Fruit fly (Drosophila melanogaster): Measurements from ENCODE around the gene CG10254.

CG10254 gene

DNA sequence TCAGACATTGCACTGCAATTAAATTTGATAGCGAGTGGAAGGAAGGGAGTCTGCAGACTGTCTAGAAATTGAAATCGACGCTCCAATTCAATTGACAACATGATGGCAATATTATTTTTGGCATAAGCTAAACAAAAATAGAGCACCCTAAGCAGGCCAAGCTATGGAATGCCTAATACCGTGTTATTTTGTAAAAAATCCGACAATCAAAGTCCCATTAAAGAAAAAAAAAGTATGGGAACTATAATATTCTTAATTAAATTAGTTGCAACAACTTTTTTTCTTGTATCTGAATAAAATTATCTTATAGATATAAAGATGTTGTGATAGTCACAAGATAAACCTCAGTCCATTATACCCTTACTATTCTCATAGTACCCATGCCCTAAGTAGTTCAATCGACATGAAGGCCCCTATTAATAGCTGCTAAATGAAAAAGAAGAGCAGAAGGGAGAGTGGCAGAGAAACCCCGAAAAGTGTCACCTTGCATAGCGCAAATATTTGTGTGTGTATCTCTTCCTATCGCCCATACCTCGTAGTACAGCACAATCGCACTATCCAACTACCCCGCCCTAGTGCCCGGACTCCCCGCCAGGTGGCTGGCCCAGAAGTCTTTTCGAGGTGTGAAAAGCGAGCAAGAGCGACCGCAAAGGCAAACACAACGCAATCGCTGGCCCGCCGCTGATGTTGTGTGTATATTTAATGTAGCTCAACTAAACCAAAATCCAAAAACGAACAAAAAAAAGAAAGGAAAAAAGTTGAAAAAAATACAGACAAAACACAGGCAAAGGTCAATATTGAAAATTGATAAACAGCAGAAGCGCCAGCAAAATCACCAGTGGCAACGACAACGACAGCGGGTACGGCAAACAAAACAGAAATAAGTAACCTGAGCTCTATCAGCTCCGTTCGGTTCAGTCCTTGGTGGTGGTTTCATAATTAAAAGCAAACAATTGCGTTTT, 37.1 kb downstream of the CG10254 start (continued):
- TF ChIP-seq CG6792 (GFP tag; optimal IDR thresholded peaks at IDR 0.05) = peak; percentile 44
- no peak for TF ChIP-seq topi (GFP tag; optimal IDR thresholded peaks at IDR 0.05)
- no peak for TF ChIP-seq CG11762 (GFP tag; optimal IDR thresholded peaks at IDR 0.05; ENCODE audit: insufficient read depth)
- TF ChIP-seq dsx (GFP tag; optimal IDR thresholded peaks at IDR 0.05; ENCODE audit: poor library complexity, severe bottlenecking) = no peak
- TF ChIP-seq Eip75B (GFP tag; optimal IDR thresholded peaks at IDR 0.05) = no peak
- peak; percentile 70 for TF ChIP-seq vri (GFP tag; optimal IDR thresholded peaks at IDR 0.05)
- TF ChIP-seq fd59A (GFP tag; optimal IDR thresholded peaks at IDR 0.05) = peak; percentile 23
- 0 out of 3 replicates have a peak, but pooled peaks have one; percentile 13 for TF ChIP-seq eg (GFP tag; IDR thresholded peaks at IDR 0.05)
- peak; percentile 54 for TF ChIP-seq CG8632 (GFP tag; optimal IDR thresholded peaks at IDR 0.05)
- TF ChIP-seq Eip78C (GFP tag) = peak; percentile 57
- TF ChIP-seq CG6276 (GFP tag; optimal IDR thresholded peaks at IDR 0.05) = peak; percentile 19
- peak; percentile 20 for TF ChIP-seq CG10669 (GFP tag; optimal IDR thresholded peaks at IDR 0.05)
- TF ChIP-seq esn (GFP tag; optimal IDR thresholded peaks at IDR 0.05) = peak; percentile 26
- TF ChIP-seq CG6808 (GFP tag; optimal IDR thresholded peaks at IDR 0.05) = peak; percentile 35

DNA sequence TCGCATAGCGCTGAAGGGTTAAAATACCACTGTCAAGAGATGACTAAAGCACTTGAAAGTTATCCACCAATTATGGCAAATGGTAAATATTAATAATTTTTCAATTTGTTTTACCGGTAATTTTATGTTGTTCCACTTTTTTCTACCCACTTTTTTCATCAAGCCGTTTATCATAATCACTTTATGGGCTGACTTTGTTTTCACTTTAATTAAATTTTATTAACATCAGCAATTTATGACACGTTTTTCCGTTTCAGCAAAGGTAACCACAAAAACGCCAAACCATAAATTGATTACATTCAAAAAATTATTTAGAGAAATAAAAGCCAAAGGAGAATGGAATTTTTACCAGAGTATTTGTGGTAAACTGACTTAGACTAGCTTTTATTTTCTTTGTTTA, 39.3 kb downstream of the CG10254 start:
- TF ChIP-seq fd59A (GFP tag; optimal IDR thresholded peaks at IDR 0.05) (no peak), vri (GFP tag; optimal IDR thresholded peaks at IDR 0.05) (no peak), acj6 (GFP tag; optimal IDR thresholded peaks at IDR 0.05) (no peak), Met (GFP tag; optimal IDR thresholded peaks at IDR 0.05) (peak; percentile 26), Eip78C (GFP tag) (peak; percentile 40), CG6163 (GFP tag; IDR thresholded peaks at IDR 0.05) (no peak)

DNA sequence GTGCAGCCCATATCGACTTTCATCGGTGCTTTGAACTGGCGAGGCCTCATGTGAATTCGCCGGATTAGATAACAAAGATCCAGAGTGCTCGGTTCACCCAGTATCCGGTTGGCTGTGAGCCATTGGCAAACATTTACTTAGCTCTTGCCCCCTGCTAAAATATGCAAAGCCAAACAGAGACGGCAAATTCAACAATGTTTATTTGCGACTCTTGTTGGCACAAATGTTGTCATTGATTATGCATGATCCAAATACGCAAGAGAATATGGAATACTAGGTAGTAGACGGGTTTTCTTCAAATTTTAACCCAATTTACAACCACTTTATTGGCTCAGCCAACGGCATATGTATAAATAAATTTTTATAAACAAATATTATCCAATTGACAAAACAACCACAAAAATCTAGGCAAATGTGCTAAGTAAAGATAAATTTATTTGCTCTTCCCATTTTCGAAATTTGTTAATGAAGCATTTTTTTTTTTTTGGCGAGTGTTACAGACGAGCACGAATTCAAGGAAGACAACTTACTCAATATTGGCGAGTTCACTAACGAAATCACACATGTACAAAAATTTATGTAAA, 42.2 kb downstream of the CG10254 start:
- TF ChIP-seq CG11762 (GFP tag; optimal IDR thresholded peaks at IDR 0.05; ENCODE audit: insufficient read depth) (no peak), fd85E (GFP tag; optimal IDR thresholded peaks at IDR 0.05) (no peak), salr (GFP tag; optimal IDR thresholded peaks at IDR 0.05) (no peak), esn (GFP tag; optimal IDR thresholded peaks at IDR 0.05) (peak; percentile 44), dac (GFP tag; optimal IDR thresholded peaks at IDR 0.05) (no peak), pdm3 (GFP tag; optimal IDR thresholded peaks at IDR 0.05) (no peak), vri (GFP tag; optimal IDR thresholded peaks at IDR 0.05) (peak; percentile 90), CG8632 (GFP tag; optimal IDR thresholded peaks at IDR 0.05) (peak; percentile 34), Lpt (GFP tag; optimal IDR thresholded peaks at IDR 0.05) (no peak), CG16779 (tag; optimal IDR thresholded peaks at IDR 0.05) (no peak), CG31627 (GFP tag; optimal IDR thresholded peaks at IDR 0.05) (no peak), CG34406 (GFP tag; optimal IDR thresholded peaks at IDR 0.05) (peak; percentile 14), svp (GFP tag) (peak; percentile 50), Eip75B (GFP tag; optimal IDR thresholded peaks at IDR 0.05) (no peak), CG6854 (GFP tag; optimal IDR thresholded peaks at IDR 0.05) (no peak), cyc (GFP tag; optimal IDR thresholded peaks at IDR 0.05) (no peak), fd59A (GFP tag; optimal IDR thresholded peaks at IDR 0.05) (no peak), CG10631 (GFP tag; optimal IDR thresholded peaks at IDR 0.05) (no peak), CG9139 (GFP tag; optimal IDR thresholded peaks at IDR 0.05) (no peak), CG3919 (GFP tag; optimal IDR thresholded peaks at IDR 0.05) (peak; percentile 39), CG8119 (GFP tag; IDR thresholded peaks at IDR 0.05) (no peak), CG7368 (GFP tag; optimal IDR thresholded peaks at IDR 0.05) (peak; percentile 26), Hr39 (GFP tag; optimal IDR thresholded peaks at IDR 0.05) (no peak), Ets96B (tag; optimal IDR thresholded peaks at IDR 0.05) (no peak), lz (GFP tag; optimal IDR thresholded peaks at IDR 0.05) (no peak), Gug (GFP tag; IDR thresholded peaks at IDR 0.05) (no peak), eg (GFP tag; IDR thresholded peaks at IDR 0.05) (no peak), Met (GFP tag; optimal IDR thresholded peaks at IDR 0.05) (peak; percentile 53), Sox102F (GFP tag; optimal IDR thresholded peaks at IDR 0.05) (peak; percentile 44), CG10669 (GFP tag; optimal IDR thresholded peaks at IDR 0.05) (no peak), Sox14 (GFP tag; optimal IDR thresholded peaks at IDR 0.05) (no peak), achi (GFP tag; optimal IDR thresholded peaks at IDR 0.05) (no peak), fkh (GFP tag; optimal IDR thresholded peaks at IDR 0.05) (peak; percentile 97), CG8319 (GFP tag; optimal IDR thresholded peaks at IDR 0.05) (no peak), CG1621 (tag; optimal IDR thresholded peaks at IDR 0.05) (no peak), CG15336 (GFP tag; IDR thresholded peaks at IDR 0.05) (no peak), topi (GFP tag; optimal IDR thresholded peaks at IDR 0.05) (peak; percentile 13)

All from whole organism, prepupa.